Worm (Caenorhabditis elegans) whole organism, late embryonic: Measurements from ENCODE around the gene hmgr-1.

Source experiments
- ama-1 ChIP-seq: fragments of 150-350 bp; optimal IDR thresholded peaks from 2 replicates; lab custom pipeline; 2014
- ceh-22 ChIP-seq: sonication (generic microtip); optimal IDR thresholded peaks from 2 replicates; lab custom pipeline; 2017; ENCODE audit warnings: missing biosample characterization, missing genetic modification characterization
- hlh-15 ChIP-seq: sonication (generic microtip); optimal IDR thresholded peaks from 2 replicates; lab custom pipeline; 2016; ENCODE audit warnings: missing genetic modification characterization, missing compliant biosample characterization
- madf-2 ChIP-seq: sonication (generic microtip); optimal IDR thresholded peaks from 2 replicates; lab custom pipeline; 2017; ENCODE audit warnings: missing genetic modification characterization, missing compliant biosample characterization
- mec-3 ChIP-seq: sonication (generic microtip); optimal IDR thresholded peaks from 2 replicates; lab custom pipeline; 2016; ENCODE audit warnings: borderline replicate concordance, missing genetic modification characterization, missing compliant biosample characterization
- nhr-11 ChIP-seq: fragments of 150-350 bp; optimal IDR thresholded peaks from 2 replicates; lab custom pipeline; 2014; ENCODE audit warnings: missing biosample characterization, missing genetic modification characterization
- tbx-2 ChIP-seq: sonication (generic microtip); optimal IDR thresholded peaks from 2 replicates; lab custom pipeline; 2016; ENCODE audit warnings: missing genetic modification characterization, missing compliant biosample characterization

DNA sequence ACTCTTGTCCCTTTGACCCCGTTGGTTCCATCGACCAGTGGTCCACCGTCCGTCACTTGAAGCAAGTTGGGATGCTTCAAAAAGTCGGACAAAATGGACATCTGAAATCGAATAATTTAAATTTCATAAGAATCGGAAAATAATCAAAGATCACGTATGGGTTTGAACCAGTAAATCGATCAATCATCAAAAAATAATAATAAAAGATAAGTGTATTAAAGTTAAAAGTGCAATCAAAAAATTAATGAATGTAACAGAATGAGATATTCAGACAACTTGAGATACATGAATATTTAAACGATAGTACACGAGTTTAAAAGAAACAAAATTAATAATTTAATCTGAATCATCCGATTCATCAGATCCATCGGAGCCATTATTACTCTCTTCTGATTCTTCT is 19.6 kb downstream of the hmgr-1 start, which contains the start of gene T20B12.7:
- TF ChIP-seq nhr-11 (tag; lab: Kevin White, UChicago) (no peak), ama-1 (lab: Kevin White, UChicago) (no peak), hlh-15 (no peak), madf-2 (tag; lab: Kevin White, UChicago) (no peak), tbx-2 (no peak), ceh-22 (tag; lab: Kevin White, UChicago) (no peak), mec-3 (no peak)
